Worm (Caenorhabditis elegans) whole organism, L1 larva: Measurements from ENCODE around the gene sru-19.

Experiments
- C16A3.4 ChIP-seq: fragments of 150-350 bp; optimal IDR thresholded peaks from 2 replicates; lab custom pipeline; 2014; ENCODE audit warnings: missing biosample characterization, missing genetic modification characterization
- F16B12.6 ChIP-seq: fragments of 150-350 bp; optimal IDR thresholded peaks from 2 replicates; lab custom pipeline; 2014; ENCODE audit warnings: missing biosample characterization, missing genetic modification characterization
- aly-2 ChIP-seq: fragments of 150-350 bp; optimal IDR thresholded peaks from 2 replicates; lab custom pipeline; 2014; ENCODE audit warnings: missing biosample characterization, missing genetic modification characterization
- ama-1 ChIP-seq: fragments of 150-350 bp; optimal IDR thresholded peaks from 2 replicates; lab custom pipeline; 2014
- blmp-1 ChIP-seq: fragments of 150-350 bp; optimal IDR thresholded peaks from 2 replicates; lab custom pipeline; 2014; ENCODE audit warnings: missing biosample characterization, missing genetic modification characterization
- ceh-63 ChIP-seq: fragments of 200-800 bp; sonication (Bioruptor generic); optimal IDR thresholded peaks from 2 replicates; lab custom pipeline; 2018; ENCODE audit warnings: mild to moderate bottlenecking, missing genetic modification characterization, missing compliant biosample characterization
- ceh-82 ChIP-seq, 3 experiments: fragments of 150-350 bp in 1 of 3; sonication (generic microtip) in 2 of 3; optimal IDR thresholded peaks; 2 replicates each; lab custom pipeline; 2014 to 2017; ENCODE audit warnings: missing biosample characterization in 3 of 3, missing genetic modification characterization in 3 of 3
- ceh-88 ChIP-seq: fragments of 200-800 bp; sonication (Bioruptor generic); IDR thresholded peaks from 2 replicates; pipeline ENCODE4 v1.3.6; 2022; ENCODE audit warnings: missing genetic modification characterization, missing compliant biosample characterization
- dpl-1 ChIP-seq, 3 experiments: fragments of 150-350 bp in 2 of 3; sonication (generic microtip) in 1 of 3; optimal IDR thresholded peaks; 2 replicates each; lab custom pipeline; 2014 to 2017; ENCODE audit warnings: missing biosample characterization in 3 of 3, missing genetic modification characterization in 3 of 3, missing genetic modification reagents in 3 of 3
- dsc-1 ChIP-seq: sonication (generic microtip); optimal IDR thresholded peaks from 2 replicates; lab custom pipeline; 2016; ENCODE audit warnings: mild to moderate bottlenecking, missing genetic modification characterization, missing compliant biosample characterization
- efl-1 ChIP-seq, 4 experiments: fragments of 150-350 bp; optimal IDR thresholded peaks in 3 of 4; peaks in 1 of 4; 1 replicate in 1 of 4; 2 replicates in 3 of 4; lab custom pipeline; 2014; ENCODE audit warnings: missing biosample characterization in 2 of 4, missing genetic modification characterization in 2 of 4, missing genetic modification reagents in 2 of 4
- elt-2 ChIP-seq: sonication (generic microtip); optimal IDR thresholded peaks from 2 replicates; lab custom pipeline; 2016; ENCODE audit warnings: missing genetic modification characterization, mild to moderate bottlenecking, inconsistent platforms, missing compliant biosample characterization, missing genetic modification reagents
- elt-3 ChIP-seq, 6 experiments: fragments of 150-350 bp in 1 of 6; sonication (generic microtip); optimal IDR thresholded peaks; 2 replicates each; lab custom pipeline; 2017 to 2018; ENCODE audit warnings: missing biosample characterization in 6 of 6, missing genetic modification characterization in 6 of 6, inconsistent platforms in 1 of 6
- fkh-4 ChIP-seq: sonication (generic microtip); optimal IDR thresholded peaks from 2 replicates; lab custom pipeline; 2016; ENCODE audit warnings: missing compliant biosample characterization, missing genetic modification characterization, borderline replicate concordance
- fkh-8 ChIP-seq: sonication (generic microtip); optimal IDR thresholded peaks from 2 replicates; lab custom pipeline; 2016; ENCODE audit warnings: mild to moderate bottlenecking, missing genetic modification characterization, missing compliant biosample characterization
- fos-1 ChIP-seq: fragments of 150-350 bp; optimal IDR thresholded peaks from 2 replicates; lab custom pipeline; 2014; ENCODE audit warnings: missing biosample characterization, missing genetic modification characterization
- hlh-17 ChIP-seq: fragments of 200-800 bp; sonication (Bioruptor generic); optimal IDR thresholded peaks from 2 replicates; lab custom pipeline; 2018; ENCODE audit warnings: missing genetic modification characterization, mild to moderate bottlenecking, missing compliant biosample characterization, moderate library complexity, borderline replicate concordance
- hpl-2 ChIP-seq: fragments of 150-350 bp; optimal IDR thresholded peaks from 2 replicates; lab custom pipeline; 2014; ENCODE audit warnings: missing biosample characterization, missing genetic modification reagents, missing genetic modification characterization
- lin-13 ChIP-seq: fragments of 150-350 bp; optimal IDR thresholded peaks from 2 replicates; lab custom pipeline; 2014; ENCODE audit warnings: missing biosample characterization, missing genetic modification reagents, missing genetic modification characterization
- lin-15B ChIP-seq: fragments of 150-350 bp; sonication (generic microtip); optimal IDR thresholded peaks from 3 replicates; lab custom pipeline; 2014; ENCODE audit warnings: missing biosample characterization, missing genetic modification characterization
- lin-35 ChIP-seq, 2 experiments: fragments of 150-350 bp; optimal IDR thresholded peaks; 2 replicates each; lab custom pipeline; 2014; ENCODE audit warnings: missing biosample characterization in 2 of 2, missing genetic modification characterization in 2 of 2, missing genetic modification reagents in 2 of 2
- lir-3 ChIP-seq: sonication (generic microtip); optimal IDR thresholded peaks from 2 replicates; lab custom pipeline; 2016; ENCODE audit warnings: mild to moderate bottlenecking, missing genetic modification characterization, moderate library complexity, missing compliant biosample characterization; ENCODE audit not compliant: poor library complexity
- lsy-2 ChIP-seq, 2 experiments: fragments of 150-350 bp; optimal IDR thresholded peaks; 2 replicates each; lab custom pipeline; 2014; ENCODE audit warnings: missing biosample characterization in 2 of 2, missing genetic modification characterization in 2 of 2
- mab-9 ChIP-seq: fragments of 200-800 bp; sonication (Bioruptor generic); IDR thresholded peaks from 2 replicates; pipeline ENCODE4 v1.3.6; 2022; ENCODE audit warnings: missing genetic modification reagents, missing genetic modification characterization, missing compliant biosample characterization
- mdl-1 ChIP-seq, 2 experiments: fragments of 150-350 bp; optimal IDR thresholded peaks; 2 replicates each; lab custom pipeline; 2014 to 2017; ENCODE audit warnings: missing biosample characterization in 2 of 2, missing genetic modification characterization in 2 of 2, inconsistent platforms in 1 of 2
- mep-1 ChIP-seq: fragments of 150-350 bp; optimal IDR thresholded peaks from 2 replicates; lab custom pipeline; 2014; ENCODE audit warnings: missing biosample characterization, missing genetic modification characterization
- nhr-12 ChIP-seq: sonication (generic microtip); optimal IDR thresholded peaks from 2 replicates; lab custom pipeline; 2017; ENCODE audit warnings: missing biosample characterization, missing genetic modification characterization
- nhr-19 ChIP-seq: fragments of 200-800 bp; sonication (Bioruptor generic); conservative IDR thresholded peaks from 2 replicates; pipeline ENCODE4 v1.3.6; 2022; ENCODE audit warnings: missing genetic modification characterization, missing compliant biosample characterization
- nhr-20 ChIP-seq: sonication (generic microtip); optimal IDR thresholded peaks from 2 replicates; lab custom pipeline; 2016; ENCODE audit warnings: mild to moderate bottlenecking, missing genetic modification characterization, missing compliant biosample characterization
- nhr-28 ChIP-seq: fragments of 150-350 bp; optimal IDR thresholded peaks from 2 replicates; lab custom pipeline; 2014; ENCODE audit warnings: missing biosample characterization, missing genetic modification characterization
- nhr-71 ChIP-seq: sonication (generic microtip); optimal IDR thresholded peaks from 2 replicates; lab custom pipeline; 2016; ENCODE audit warnings: mild to moderate bottlenecking, missing genetic modification characterization, moderate library complexity, missing compliant biosample characterization
- nhr-77 ChIP-seq: fragments of 150-350 bp; optimal IDR thresholded peaks from 2 replicates; lab custom pipeline; 2014; ENCODE audit warnings: missing biosample characterization, missing genetic modification characterization
- nhr-85 ChIP-seq: sonication (generic microtip); peaks from one replicate; lab custom pipeline; 2016; ENCODE audit warnings: missing genetic modification characterization, inconsistent platforms, missing compliant biosample characterization
- pax-3 ChIP-seq: fragments of 200-800 bp; sonication (Bioruptor generic); optimal IDR thresholded peaks from 2 replicates; lab custom pipeline; 2018; ENCODE audit warnings: mild to moderate bottlenecking, missing genetic modification characterization, moderate library complexity, missing compliant biosample characterization
- pqm-1 ChIP-seq: sonication (generic microtip); optimal IDR thresholded peaks from 3 replicates; lab custom pipeline; 2017; ENCODE audit warnings: missing biosample characterization, missing genetic modification characterization
- rnt-1 ChIP-seq: sonication (generic microtip); optimal IDR thresholded peaks from 2 replicates; lab custom pipeline; 2016; ENCODE audit warnings: mild to moderate bottlenecking, missing genetic modification characterization, moderate library complexity, missing compliant biosample characterization
- skn-1 ChIP-seq: fragments of 150-350 bp; optimal IDR thresholded peaks from 2 replicates; lab custom pipeline; 2014; ENCODE audit warnings: missing biosample characterization, missing genetic modification characterization
- snu-23 ChIP-seq: sonication (generic microtip); optimal IDR thresholded peaks from 2 replicates; lab custom pipeline; 2016; ENCODE audit warnings: missing genetic modification characterization, missing compliant biosample characterization
- sptf-1 ChIP-seq: fragments of 150-350 bp; optimal IDR thresholded peaks from 2 replicates; lab custom pipeline; 2014; ENCODE audit warnings: missing biosample characterization, missing genetic modification characterization
- swsn-7 ChIP-seq: sonication (generic microtip); optimal IDR thresholded peaks from 2 replicates; lab custom pipeline; 2016; ENCODE audit warnings: missing genetic modification characterization, missing compliant biosample characterization
- tlp-1 ChIP-seq: fragments of 150-350 bp; optimal IDR thresholded peaks from 2 replicates; lab custom pipeline; 2014; ENCODE audit warnings: missing biosample characterization, missing genetic modification characterization
- unc-130 ChIP-seq: fragments of 150-350 bp; optimal IDR thresholded peaks from 2 replicates; lab custom pipeline; 2017; ENCODE audit warnings: missing biosample characterization, missing genetic modification characterization, inconsistent platforms
- unc-62 ChIP-seq: fragments of 150-350 bp; optimal IDR thresholded peaks from 2 replicates; lab custom pipeline; 2014; ENCODE audit warnings: missing biosample characterization, missing genetic modification reagents, missing genetic modification characterization
- unc-98 ChIP-seq: fragments of 200-800 bp; sonication (Bioruptor generic); IDR thresholded peaks from 2 replicates; pipeline ENCODE4 v1.3.6; 2022; ENCODE audit warnings: missing genetic modification characterization, missing compliant biosample characterization
- xbp-1 ChIP-seq: sonication (generic microtip); optimal IDR thresholded peaks from 2 replicates; lab custom pipeline; 2016; ENCODE audit warnings: missing genetic modification characterization, missing compliant biosample characterization
- zag-1 ChIP-seq: fragments of 150-350 bp; optimal IDR thresholded peaks from 2 replicates; lab custom pipeline; 2014; ENCODE audit warnings: missing biosample characterization, missing genetic modification characterization
- zip-4 ChIP-seq: fragments of 200-800 bp; sonication (Bioruptor generic); optimal IDR thresholded peaks from 2 replicates; lab custom pipeline; 2018; ENCODE audit warnings: mild to moderate bottlenecking, missing genetic modification characterization, moderate library complexity, missing compliant biosample characterization

The sru-19 gene

ce11 chrIV:12498238-12498637, at the start of gene sru-19:
Gene sru-19 (plus strand): TSS chrIV:12498538.
- TF ChIP-seq xbp-1 (tag; lab: Kevin White, UChicago) (no peak), fkh-8 (no peak), mep-1 (no peak), fkh-4 (tag; lab: Kevin White, UChicago) (no peak), C16A3.4 (tag; lab: Kevin White, UChicago) (no peak), unc-98 (no peak), skn-1 (tag; lab: Kevin White, UChicago) (no peak), nhr-19 (GFP tag; lab: Robert Waterston, UW) (no peak), blmp-1 (tag; lab: Kevin White, UChicago) (no peak), dsc-1 (no peak), mab-9 (GFP tag; lab: Robert Waterston, UW) (no peak), lin-15B (tag; lab: Kevin White, UChicago) (no peak)
- TF ChIP-seq, all 84 proteins: peak for 0

- TF ChIP-seq pax-3 (tag; lab: Kevin White, UChicago) = no peak
- TF ChIP-seq C16A3.4 (tag; lab: Kevin White, UChicago) = peak; percentile 5
- TF ChIP-seq ceh-88 (GFP tag; lab: Robert Waterston, UW) = no peak
- peak; percentile 26 for TF ChIP-seq swsn-7
- no peak for TF ChIP-seq zip-4 (GFP tag; lab: Kevin White, UChicago)
- TF ChIP-seq F16B12.6 (tag; lab: Kevin White, UChicago) = peak; percentile 12
- no peak for TF ChIP-seq unc-130 (tag; lab: Kevin White, UChicago)
- peak; percentile 73 to 77 for TF ChIP-seq efl-1 (optimal IDR thresholded peaks at IDR 0.05; lab: Kevin White, UChicago)
- peak; percentile 58 to 92 for TF ChIP-seq efl-1 (GFP tag; optimal IDR thresholded peaks at IDR 0.05 in 1 of 2; lab: Kevin White, UChicago)
- peak; percentile 57 to 79 for TF ChIP-seq lin-35 (GFP tag; optimal IDR thresholded peaks at IDR 0.05; lab: Kevin White, UChicago)
- peak; percentile 22 for TF ChIP-seq rnt-1 (tag; lab: Kevin White, UChicago)
- peak; percentile 33 for TF ChIP-seq xbp-1 (tag; lab: Kevin White, UChicago)
- TF ChIP-seq tlp-1 (tag; lab: Kevin White, UChicago) = no peak
- peak; percentile 8 for TF ChIP-seq aly-2 (tag; lab: Kevin White, UChicago)
- TF ChIP-seq nhr-85 (tag; lab: Kevin White, UChicago) = peak; percentile 65
- TF ChIP-seq elt-3 (tag; optimal IDR thresholded peaks at IDR 0.05; lab: Kevin White, UChicago) = peak in 1 of 6 experiments; percentile 17
- TF ChIP-seq snu-23 (GFP tag; lab: Kevin White, UChicago) = peak; percentile 60
- TF ChIP-seq lsy-2 (tag; optimal IDR thresholded peaks at IDR 0.05; lab: Kevin White, UChicago) = peak; percentile 66 to 83
- TF ChIP-seq dpl-1 (GFP tag; optimal IDR thresholded peaks at IDR 0.05; lab: Kevin White, UChicago) = peak; percentile 51 to 73 (median 62)
- TF ChIP-seq ceh-63 (GFP tag; lab: Kevin White, UChicago) = no peak
- peak; percentile 33 for TF ChIP-seq nhr-20 (tag; lab: Kevin White, UChicago)
- TF ChIP-seq ceh-82 (tag; optimal IDR thresholded peaks at IDR 0.05; lab: Kevin White, UChicago) = peak; percentile 10 to 54 (median 26)
- TF ChIP-seq fos-1 (tag; lab: Kevin White, UChicago) = no peak
- TF ChIP-seq skn-1 (tag; lab: Kevin White, UChicago) = peak; percentile 56
- peak; percentile 7 for TF ChIP-seq lin-13
- TF ChIP-seq, all 84 proteins: peak for 17
Observed at ce11 chrIV:12451225-12451831, 47.0 kb upstream of the sru-19 start, which contains the start of gene dpy-26. Gene dpy-26 (minus strand): TSS chrIV:12451335.

- TF ChIP-seq hpl-2 (GFP tag; lab: Kevin White, UChicago) (no peak), nhr-77 (tag; lab: Kevin White, UChicago) (no peak), mdl-1 (tag; optimal IDR thresholded peaks at IDR 0.05; lab: Kevin White, UChicago) (no peak), nhr-12 (tag; lab: Kevin White, UChicago) (no peak), lir-3 (tag; lab: Kevin White, UChicago) (no peak), hlh-17 (GFP tag; lab: Kevin White, UChicago) (no peak), unc-62 (GFP tag; lab: Kevin White, UChicago) (no peak), pqm-1 (tag; lab: Kevin White, UChicago) (no peak), ama-1 (lab: Kevin White, UChicago) (no peak), efl-1 (optimal IDR thresholded peaks at IDR 0.05; lab: Kevin White, UChicago) (no peak), efl-1 (GFP tag; optimal IDR thresholded peaks at IDR 0.05 in 1 of 2; lab: Kevin White, UChicago) (no peak), zag-1 (tag; lab: Kevin White, UChicago) (no peak), nhr-71 (no peak), sptf-1 (no peak), nhr-28 (tag; lab: Kevin White, UChicago) (no peak), elt-2 (tag; lab: Kevin White, UChicago) (no peak), fkh-8 (no peak)
- TF ChIP-seq, all 84 proteins: peak for 0
Observed at ce11 chrIV:12454115-12454514, 44.2 kb upstream of the sru-19 start, which contains the start of gene spe-44. Gene spe-44 (minus strand): TSS chrIV:12454215.
